Fruit fly (Drosophila melanogaster): ENCODE results near the gene CG16711.

CG16711 gene

dm6 chr3L:9698193-9698642, 5.9 kb upstream of the CG16711 start, which contains the start of gene Ubc4 (continued):
- TF ChIP-seq stc (GFP tag; IDR thresholded peaks at IDR 0.05) (0 out of 2 replicates have a peak, but pooled peaks have one; percentile 11), Med (GFP tag) (peak; percentile 88), gcm2 (GFP tag; optimal IDR thresholded peaks at IDR 0.05) (no peak), prd (optimal IDR thresholded peaks at IDR 0.05) (no peak), prd (GFP tag; IDR thresholded peaks at IDR 0.05) (0 out of 3 replicates have a peak, but pooled peaks have one; percentile 10), gfzf (GFP tag; optimal IDR thresholded peaks at IDR 0.05) (peak; percentile 82), CG34422 (GFP tag; IDR thresholded peaks at IDR 0.05) (0 out of 3 replicates have a peak, but pooled peaks have one; percentile 28), CG6175 (GFP tag; IDR thresholded peaks at IDR 0.05) (no peak), Jarid2 (GFP tag; optimal IDR thresholded peaks at IDR 0.05) (peak; percentile 11), vfl (GFP tag; optimal IDR thresholded peaks at IDR 0.05) (peak; percentile 13), CG11085 (GFP tag; IDR thresholded peaks at IDR 0.05) (no peak), CG17385 (GFP tag; optimal IDR thresholded peaks at IDR 0.05) (no peak), CG4854 (GFP tag; optimal IDR thresholded peaks at IDR 0.05) (no peak), nerfin-1 (tag; optimal IDR thresholded peaks at IDR 0.05) (no peak), E2f2 (GFP tag; IDR thresholded peaks at IDR 0.05) (peak; percentile 98), CG13287 (GFP tag; IDR thresholded peaks at IDR 0.05; ENCODE audit: partially characterized antibody) (peak; percentile 91), CG2120 (GFP tag; optimal IDR thresholded peaks at IDR 0.05) (peak; percentile 51), trem (tag; optimal IDR thresholded peaks at IDR 0.05) (peak; percentile 0), Sox100B (GFP tag; optimal IDR thresholded peaks at IDR 0.05) (no peak), MESR4 (GFP tag; optimal IDR thresholded peaks at IDR 0.05) (peak; percentile 73), BEAF-32 (GFP tag; optimal IDR thresholded peaks at IDR 0.05) (peak; percentile 92), CG43689 (GFP tag; IDR thresholded peaks at IDR 0.05) (no peak), Side (GFP tag; optimal IDR thresholded peaks at IDR 0.05) (peak; percentile 32), gsb-n (tag; optimal IDR thresholded peaks at IDR 0.05) (no peak), lmd (GFP tag; IDR thresholded peaks at IDR 0.05) (no peak), sisA (GFP tag; IDR thresholded peaks at IDR 0.05) (no peak), Chrac-16 (GFP tag; optimal IDR thresholded peaks at IDR 0.05) (no peak), CG11398 (GFP tag; optimal IDR thresholded peaks at IDR 0.05) (no peak), repo (GFP tag; optimal IDR thresholded peaks at IDR 0.05) (peak; percentile 8), bigmax (GFP tag; optimal IDR thresholded peaks at IDR 0.05) (no peak), CG1792 (GFP tag; optimal IDR thresholded peaks at IDR 0.05) (no peak), CG10959 (GFP tag; IDR thresholded peaks at IDR 0.05) (no peak), lilli (GFP tag; optimal IDR thresholded peaks at IDR 0.05) (peak; percentile 42), CG3847 (GFP tag; IDR thresholded peaks at IDR 0.05) (peak; percentile 37), zen2 (GFP tag; IDR thresholded peaks at IDR 0.05; ENCODE audit: partially characterized antibody) (peak; percentile 77), tup (GFP tag; optimal IDR thresholded peaks at IDR 0.05) (no peak), slbo (GFP tag; IDR thresholded peaks at IDR 0.05) (peak; percentile 54; the same call in 1 of the 2 replicates), vnd (GFP tag; IDR thresholded peaks at IDR 0.05; ENCODE audit: partially characterized antibody) (peak; percentile 71), sug (tag; optimal IDR thresholded peaks at IDR 0.05) (peak; percentile 78), CG14441 (GFP tag; IDR thresholded peaks at IDR 0.05) (no peak), sens (GFP tag) (peak; percentile 53), gem (tag; optimal IDR thresholded peaks at IDR 0.05) (no peak), CG30403 (GFP tag; optimal IDR thresholded peaks at IDR 0.05) (no peak), CG34224 (GFP tag; IDR thresholded peaks at IDR 0.05; ENCODE audit: partially characterized antibody) (peak; percentile 87), inv (GFP tag; IDR thresholded peaks at IDR 0.05; ENCODE audit: partially characterized antibody) (peak; percentile 80), Elba2 (GFP tag; optimal IDR thresholded peaks at IDR 0.05) (no peak), sqz (GFP tag; optimal IDR thresholded peaks at IDR 0.05) (no peak), pho (GFP tag; optimal IDR thresholded peaks at IDR 0.05) (peak; percentile 28), Bdp1 (GFP tag; optimal IDR thresholded peaks at IDR 0.05) (no peak), CG9437 (GFP tag; optimal IDR thresholded peaks at IDR 0.05) (no peak), vvl (GFP tag; IDR thresholded peaks at IDR 0.05) (peak; percentile 58)

Measured in whole organism, embryonic.